Worm (Caenorhabditis elegans): ENCODE results near the gene C45G7.4.
A peak's percentile ranks its signal among the peaks of the same experiment; 100 is the strongest.

DNA sequence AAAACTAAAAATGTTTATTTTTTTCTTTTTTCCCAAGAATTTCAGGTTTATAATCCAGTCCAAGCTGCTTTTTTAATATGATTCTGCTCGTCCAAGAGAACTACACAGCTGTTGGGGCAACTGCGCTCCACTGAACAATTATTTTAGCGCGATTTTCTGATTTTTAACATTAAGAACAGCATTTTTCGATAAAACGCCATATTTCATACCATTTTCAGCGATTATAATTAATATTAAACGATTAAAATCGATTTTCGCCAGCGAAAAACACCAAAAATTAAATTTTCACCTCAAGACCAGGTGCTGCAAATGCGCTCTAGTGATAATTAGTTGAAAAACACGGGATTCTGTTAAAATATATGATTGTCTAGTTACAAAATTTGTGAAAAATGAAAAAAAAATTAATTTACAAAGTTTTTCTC is 42.5 kb upstream of the C45G7.4 start:
- TF ChIP-seq fkh-10 (GFP tag; optimal IDR thresholded peaks at IDR 0.05) (no peak), unc-62 (GFP tag; optimal IDR thresholded peaks at IDR 0.05) (no peak), ZK546.5 (tag; optimal IDR thresholded peaks at IDR 0.05) (no peak), elt-3 (tag; optimal IDR thresholded peaks at IDR 0.05) (no peak), ceh-82 (tag; optimal IDR thresholded peaks at IDR 0.05) (no peak), pha-4 (tag; optimal IDR thresholded peaks at IDR 0.05) (peak; percentile 53), ama-1 (optimal IDR thresholded peaks at IDR 0.05) (peak; percentile 51), R02D3.7 (tag; optimal IDR thresholded peaks at IDR 0.05) (no peak), lsy-12 (tag; optimal IDR thresholded peaks at IDR 0.05) (peak; percentile 35)
